Fruit fly (Drosophila melanogaster) whole organism, adult: ENCODE results near the gene Pp2A-29B.

ENCODE experiments used
- CG14711 ChIP-seq: fragments of 200-800 bp; sonication (Bioruptor generic); optimal IDR thresholded peaks from 2 replicates; lab custom pipeline; 2018; ENCODE audit warnings: missing biosample characterization, mild to moderate bottlenecking, missing genetic modification characterization, moderate library complexity
- Clk ChIP-seq: fragments of 200-800 bp; sonication (Bioruptor generic); optimal IDR thresholded peaks from 2 replicates; lab custom pipeline; 2017; ENCODE audit warnings: missing biosample characterization, missing genetic modification characterization
- Crg-1 ChIP-seq: fragments of 200-800 bp; sonication (Bioruptor generic); optimal IDR thresholded peaks from 2 replicates; lab custom pipeline; 2016; ENCODE audit warnings: missing biosample characterization, missing genetic modification characterization
- cnc ChIP-seq, 2 experiments: fragments of >200 bp; optimal IDR thresholded peaks; 2 replicates each; lab custom pipeline; 2017
- kay ChIP-seq: fragments of 200-800 bp; sonication (Bioruptor generic); peaks from one replicate; lab custom pipeline; 2016; ENCODE audit warnings: missing biosample characterization, missing genetic modification characterization, borderline replicate concordance
- pad ChIP-seq: fragments of 200-800 bp; sonication (Bioruptor generic); optimal IDR thresholded peaks from 3 replicates; lab custom pipeline; 2017; ENCODE audit warnings: missing biosample characterization, missing genetic modification characterization, mild to moderate bottlenecking, moderate library complexity, missing genetic modification reagents
- tj ChIP-seq: fragments of 200-800 bp; sonication (Bioruptor generic); optimal IDR thresholded peaks from 3 replicates; lab custom pipeline; 2017; ENCODE audit warnings: missing biosample characterization, mild to moderate bottlenecking, missing genetic modification characterization, moderate library complexity

dm6 chr2L:8372248-8372647, 6.4 kb downstream of the Pp2A-29B start:
- no peak for TF ChIP-seq Crg-1 (GFP tag; lab: Kevin White, UChicago)
- no peak for TF ChIP-seq pad
- no peak for TF ChIP-seq cnc (optimal IDR thresholded peaks at IDR 0.05; lab: Kevin White, UChicago)
- TF ChIP-seq Clk (GFP tag; lab: Kevin White, UChicago) = no peak
- no peak for TF ChIP-seq kay (GFP tag; lab: Kevin White, UChicago)
- no peak for TF ChIP-seq tj (GFP tag; lab: Kevin White, UChicago)
- TF ChIP-seq CG14711 (tag; lab: Kevin White, UChicago) = no peak
